Worm (Caenorhabditis elegans): ENCODE results near the gene brc-1.

The brc-1 gene

DNA sequence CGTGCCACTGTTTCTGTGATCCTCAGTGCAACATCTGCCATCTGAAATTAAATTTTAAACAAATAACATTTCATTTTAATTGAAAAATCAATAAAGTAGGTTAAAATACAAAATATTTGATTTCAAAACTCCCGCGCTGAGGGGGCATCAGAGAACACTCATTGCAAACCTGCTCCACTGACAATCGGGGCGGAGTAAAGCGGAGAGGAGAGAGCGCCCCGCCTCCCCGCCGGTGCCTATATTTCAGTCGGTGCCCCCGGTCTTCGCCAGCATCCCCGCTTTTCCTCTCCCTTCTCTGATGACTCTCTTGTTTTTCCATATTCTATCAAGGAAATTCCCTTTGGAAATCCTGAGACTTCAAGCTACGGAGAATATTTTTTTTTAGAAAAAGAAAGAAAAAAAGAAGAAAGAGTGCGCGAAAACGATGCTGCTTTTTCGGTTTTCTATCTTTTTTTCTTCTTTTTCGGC lies at the start of gene brc-1 (continued):
- TF ChIP-seq tra-1 (GFP tag; IDR thresholded peaks at IDR 0.05) (no peak; the same call in none of the 2 replicates), nhr-10 (tag; optimal IDR thresholded peaks at IDR 0.05) (no peak), duxl-1 (tag; optimal IDR thresholded peaks at IDR 0.05; ENCODE audit: poor library complexity) (peak; percentile 56), jun-1 (tag; optimal IDR thresholded peaks at IDR 0.05) (peak; percentile 29), snpc-4 (tag; optimal IDR thresholded peaks at IDR 0.05) (peak; percentile 33), fkh-10 (GFP tag; optimal IDR thresholded peaks at IDR 0.05) (peak; percentile 94), dmd-8 (GFP tag; IDR thresholded peaks at IDR 0.05) (no peak; the same call in 1 of the 2 replicates), sdz-12 (GFP tag; optimal IDR thresholded peaks at IDR 0.05) (no peak), lim-7 (GFP tag; IDR thresholded peaks at IDR 0.05) (peak; percentile 57; the same call in 1 of the 2 replicates), set-16 (GFP tag; IDR thresholded peaks at IDR 0.05) (peak; percentile 98), skn-1 (tag; optimal IDR thresholded peaks at IDR 0.05) (no peak), fos-1 (tag; optimal IDR thresholded peaks at IDR 0.05) (no peak), nhr-25 (tag; optimal IDR thresholded peaks at IDR 0.05; ENCODE audit: borderline replicate concordance, insufficient read depth) (peak; percentile 62), ceh-28 (tag; optimal IDR thresholded peaks at IDR 0.05) (no peak), F49E8.2 (tag; optimal IDR thresholded peaks at IDR 0.05; ENCODE audit: borderline replicate concordance) (no peak), ceh-32 (tag; optimal IDR thresholded peaks at IDR 0.05; ENCODE audit: poor library complexity) (no peak), pqm-1 (tag; optimal IDR thresholded peaks at IDR 0.05) (peak; percentile 35), nhr-11 (tag; optimal IDR thresholded peaks at IDR 0.05) (peak; percentile 81), spr-1 (tag; optimal IDR thresholded peaks at IDR 0.05) (peak; percentile 15), hif-1 (tag; optimal IDR thresholded peaks at IDR 0.05) (peak; percentile 33 to 90), hmg-1.1 (GFP tag; IDR thresholded peaks at IDR 0.05) (peak; percentile 85), lin-13 (GFP tag; optimal IDR thresholded peaks at IDR 0.05) (peak; percentile 77), zfp-2 (tag; optimal IDR thresholded peaks at IDR 0.05) (peak; percentile 26), lin-29 (GFP tag; IDR thresholded peaks at IDR 0.05) (no peak), nhr-42 (GFP tag; IDR thresholded peaks at IDR 0.05) (peak; percentile 21; the same call in 1 of the 2 replicates), snpc-1.2 (GFP tag; IDR thresholded peaks at IDR 0.05) (no peak), hlh-30 (tag; optimal IDR thresholded peaks at IDR 0.05; ENCODE audit: insufficient read depth) (peak; percentile 75), nhr-28 (tag; optimal IDR thresholded peaks at IDR 0.05) (peak; percentile 77), Y75B8A.6 (GFP tag; IDR thresholded peaks at IDR 0.05) (peak; percentile 41; the same call in 1 of the 2 replicates), unc-130 (GFP tag; optimal IDR thresholded peaks at IDR 0.05) (no peak), aha-1 (tag) (peak; percentile 97), F44E2.7 (GFP tag; IDR thresholded peaks at IDR 0.05) (no peak), nhr-6 (tag; optimal IDR thresholded peaks at IDR 0.05) (peak; percentile 86), Y48G9A.11 (GFP tag; IDR thresholded peaks at IDR 0.05) (no peak), php-3 (GFP tag; IDR thresholded peaks at IDR 0.05) (no peak), D1046.2 (GFP tag; IDR thresholded peaks at IDR 0.05) (peak; percentile 73; the same call in 1 of the 2 replicates), rbr-2 (tag; optimal IDR thresholded peaks at IDR 0.05) (peak; percentile 89), pha-4 (GFP tag; IDR thresholded peaks at IDR 0.05) (peak; percentile 69), pha-4 (tag; optimal IDR thresholded peaks at IDR 0.05) (no peak), unc-62 (GFP tag; optimal IDR thresholded peaks at IDR 0.05 in 1 of 2) (no peak), unc-62 (tag; optimal IDR thresholded peaks at IDR 0.05) (no peak), F37D6.2 (tag; optimal IDR thresholded peaks at IDR 0.05) (peak; percentile 69), unc-39 (tag; optimal IDR thresholded peaks at IDR 0.05) (no peak), lin-15B (tag; optimal IDR thresholded peaks at IDR 0.05) (peak; percentile 66), egl-43 (GFP tag; IDR thresholded peaks at IDR 0.05) (peak; percentile 85), Y105C5A.15 (GFP tag; IDR thresholded peaks at IDR 0.05) (no peak), dpl-1 (GFP tag; optimal IDR thresholded peaks at IDR 0.05) (peak; percentile 93), lin-39 (tag; optimal IDR thresholded peaks at IDR 0.05) (no peak), mes-2 (tag; optimal IDR thresholded peaks at IDR 0.05; ENCODE audit: poor library complexity, severe bottlenecking) (peak; percentile 87), zip-11 (GFP tag; IDR thresholded peaks at IDR 0.05) (no peak), ZK337.2 (GFP tag; IDR thresholded peaks at IDR 0.05) (no peak), nhr-76 (tag; optimal IDR thresholded peaks at IDR 0.05) (no peak)
